Worm (Caenorhabditis elegans): ENCODE measurements around the gene nhr-274.

DNA sequence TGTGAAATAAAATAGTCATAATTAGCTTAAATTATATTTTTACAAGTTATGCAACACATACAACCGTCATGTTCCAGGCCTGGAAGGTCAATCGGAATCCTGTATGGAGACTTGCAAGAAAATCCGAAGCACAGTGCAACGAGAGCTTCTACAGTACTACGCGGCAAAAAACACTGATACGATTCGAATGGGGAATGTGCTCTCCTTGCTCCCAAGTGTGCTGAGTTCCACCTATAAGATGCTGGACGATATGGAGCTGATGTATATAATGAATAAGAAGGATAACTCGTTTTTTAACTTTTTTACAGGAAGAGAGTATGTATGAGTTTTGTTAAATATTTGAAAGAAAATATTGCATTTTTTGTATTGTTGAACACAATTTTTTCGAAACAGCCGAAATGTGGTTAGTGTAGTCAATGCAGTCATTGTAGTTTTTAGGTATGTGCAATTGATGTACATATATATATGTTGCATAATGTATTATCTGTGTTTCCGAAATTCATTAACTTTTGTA, 18.7 kb downstream of the nhr-274 start, which contains the start of gene nhr-146:
- TF ChIP-seq nhr-237 (tag; optimal IDR thresholded peaks at IDR 0.05) (no peak), elt-3 (tag; optimal IDR thresholded peaks at IDR 0.05) (no peak), nhr-76 (tag; optimal IDR thresholded peaks at IDR 0.05) (no peak), mab-5 (tag; optimal IDR thresholded peaks at IDR 0.05) (no peak), mep-1 (tag; optimal IDR thresholded peaks at IDR 0.05) (no peak), blmp-1 (tag; optimal IDR thresholded peaks at IDR 0.05) (no peak)

All from whole organism, mixed stage, embryonic.